Worm (Caenorhabditis elegans) whole organism, midembryonic: ENCODE results near the gene F46B3.8.

Experiments
- T22C8.4 ChIP-seq: fragments of 200-800 bp; sonication (Bioruptor generic); IDR thresholded peaks from 2 replicates; pipeline ENCODE4 v1.3.6; 2022; ENCODE audit warnings: missing genetic modification characterization, missing compliant biosample characterization
- cog-1 ChIP-seq: sonication (generic microtip); optimal IDR thresholded peaks from 2 replicates; lab custom pipeline; 2016; ENCODE audit warnings: missing genetic modification characterization, missing compliant biosample characterization
- flt-1 ChIP-seq: fragments of 200-800 bp; sonication (Bioruptor generic); IDR thresholded peaks from 2 replicates; pipeline ENCODE4 v1.3.6; 2022; ENCODE audit warnings: missing genetic modification characterization, missing compliant biosample characterization
- klf-2 ChIP-seq: fragments of 200-800 bp; sonication (Bioruptor generic); conservative IDR thresholded peaks from 2 replicates; pipeline ENCODE4 v1.3.6; 2022; ENCODE audit warnings: missing genetic modification reagents, missing genetic modification characterization, missing compliant biosample characterization
- med-1 ChIP-seq: sonication (generic microtip); optimal IDR thresholded peaks from 2 replicates; lab custom pipeline; 2017; ENCODE audit warnings: missing genetic modification characterization, mild to moderate bottlenecking, missing compliant biosample characterization, antibody characterized with exemption, missing genetic modification reagents; ENCODE audit not compliant: insufficient read depth
- ref-1 ChIP-seq: fragments of 200-800 bp; sonication (Bioruptor generic); conservative IDR thresholded peaks from 2 replicates; pipeline ENCODE4 v1.3.6; 2022; ENCODE audit warnings: missing genetic modification reagents, missing genetic modification characterization, missing compliant biosample characterization
- tab-1 ChIP-seq: fragments of 200-800 bp; sonication (Bioruptor generic); IDR thresholded peaks from 2 replicates; pipeline ENCODE4 v1.3.6; 2022; ENCODE audit warnings: missing genetic modification characterization, missing compliant biosample characterization
- ztf-23 ChIP-seq: fragments of 200-800 bp; sonication (Bioruptor generic); IDR thresholded peaks from 2 replicates; pipeline ENCODE4 v1.3.6; 2022; ENCODE audit warnings: missing genetic modification reagents, missing genetic modification characterization, missing compliant biosample characterization
- ztf-29 ChIP-seq: fragments of 200-800 bp; sonication (Bioruptor generic); IDR thresholded peaks from 2 replicates; pipeline ENCODE4 v1.3.6; 2022; ENCODE audit warnings: missing genetic modification reagents, missing genetic modification characterization, missing compliant biosample characterization

F46B3.8 gene

ce11 chrV:20651923-20652322 lies 29.0 kb upstream of the F46B3.8 start:
- TF ChIP-seq T22C8.4 (GFP tag; lab: Robert Waterston, UW) (no peak), cog-1 (no peak), ztf-23 (GFP tag; lab: Robert Waterston, UW) (no peak), klf-2 (no peak), med-1 (GFP tag; lab: Kevin White, UChicago) (no peak), tab-1 (GFP tag; lab: Robert Waterston, UW) (no peak), flt-1 (GFP tag; lab: Robert Waterston, UW) (no peak), ztf-29 (no peak), ref-1 (GFP tag; lab: Robert Waterston, UW) (no peak)

ce11 chrV:20648868-20649267 lies 25.9 kb upstream of the F46B3.8 start:
- TF ChIP-seq klf-2 (no peak), ref-1 (GFP tag; lab: Robert Waterston, UW) (no peak), ztf-29 (no peak), ztf-23 (GFP tag; lab: Robert Waterston, UW) (no peak), tab-1 (GFP tag; lab: Robert Waterston, UW) (no peak), flt-1 (GFP tag; lab: Robert Waterston, UW) (no peak), cog-1 (no peak), med-1 (GFP tag; lab: Kevin White, UChicago) (no peak), T22C8.4 (GFP tag; lab: Robert Waterston, UW) (no peak)

- TF ChIP-seq T22C8.4 (GFP tag; lab: Robert Waterston, UW) (no peak), med-1 (GFP tag; lab: Kevin White, UChicago) (no peak), ztf-23 (GFP tag; lab: Robert Waterston, UW) (no peak), klf-2 (no peak), ref-1 (GFP tag; lab: Robert Waterston, UW) (no peak), flt-1 (GFP tag; lab: Robert Waterston, UW) (no peak), cog-1 (no peak), tab-1 (GFP tag; lab: Robert Waterston, UW) (no peak), ztf-29 (no peak)
Measured at ce11 chrV:20645479-20645878, 22.5 kb upstream of the F46B3.8 start.

ce11 chrV:20641896-20642295 lies 18.9 kb upstream of the F46B3.8 start, which contains the start of gene srxa-15:
TSS of gene srxa-15 (plus strand) at chrV:20642196.
- TF ChIP-seq flt-1 (GFP tag; lab: Robert Waterston, UW) (no peak), ref-1 (GFP tag; lab: Robert Waterston, UW) (no peak), med-1 (GFP tag; lab: Kevin White, UChicago) (no peak), tab-1 (GFP tag; lab: Robert Waterston, UW) (no peak), ztf-29 (no peak), T22C8.4 (GFP tag; lab: Robert Waterston, UW) (no peak), klf-2 (no peak), cog-1 (no peak), ztf-23 (GFP tag; lab: Robert Waterston, UW) (no peak)

ce11 chrV:20639294-20639693 lies 16.3 kb upstream of the F46B3.8 start, which contains the start of gene srxa-14:
TSS of gene srxa-14 (plus strand) at chrV:20639594.
- TF ChIP-seq flt-1 (GFP tag; lab: Robert Waterston, UW), result no peak
- no peak for TF ChIP-seq tab-1 (GFP tag; lab: Robert Waterston, UW)
- no peak for TF ChIP-seq klf-2
- no peak for TF ChIP-seq med-1 (GFP tag; lab: Kevin White, UChicago)
- TF ChIP-seq ztf-29, result no peak
- no peak for TF ChIP-seq cog-1
- TF ChIP-seq ztf-23 (GFP tag; lab: Robert Waterston, UW), result no peak
- no peak for TF ChIP-seq T22C8.4 (GFP tag; lab: Robert Waterston, UW)
- no peak for TF ChIP-seq ref-1 (GFP tag; lab: Robert Waterston, UW)

- TF ChIP-seq tab-1 (GFP tag; lab: Robert Waterston, UW) (no peak), ref-1 (GFP tag; lab: Robert Waterston, UW) (no peak), T22C8.4 (GFP tag; lab: Robert Waterston, UW) (no peak), med-1 (GFP tag; lab: Kevin White, UChicago) (no peak), klf-2 (no peak), ztf-29 (no peak), flt-1 (GFP tag; lab: Robert Waterston, UW) (no peak), ztf-23 (GFP tag; lab: Robert Waterston, UW) (no peak), cog-1 (no peak)
Measured at ce11 chrV:20638344-20638743, 15.4 kb upstream of the F46B3.8 start, which contains the start of gene Y44A6B.3. TSS of gene Y44A6B.3 (minus strand) at chrV:20638444.

ce11 chrV:20636855-20637254 lies 13.9 kb upstream of the F46B3.8 start, which contains the start of gene ttr-13:
TSS of gene ttr-13 (minus strand) at chrV:20636955.
- no peak for TF ChIP-seq T22C8.4 (GFP tag; lab: Robert Waterston, UW)

- TF ChIP-seq cog-1, result no peak
- no peak for TF ChIP-seq flt-1 (GFP tag; lab: Robert Waterston, UW)
- TF ChIP-seq ztf-23 (GFP tag; lab: Robert Waterston, UW), result no peak
- TF ChIP-seq T22C8.4 (GFP tag; lab: Robert Waterston, UW), result no peak
Measured at ce11 chrV:20634330-20634729, 11.4 kb upstream of the F46B3.8 start, which contains the start of gene F46B3.16. TSS of gene F46B3.16 (plus strand) at chrV:20634630.

ce11 chrV:20633619-20634018 lies 10.7 kb upstream of the F46B3.8 start, which contains the start of gene F46B3.15:
TSS of gene F46B3.15 (minus strand) at chrV:20633719.
- TF ChIP-seq T22C8.4 (GFP tag; lab: Robert Waterston, UW) (no peak), ztf-23 (GFP tag; lab: Robert Waterston, UW) (no peak), med-1 (GFP tag; lab: Kevin White, UChicago) (no peak), ztf-29 (no peak), tab-1 (GFP tag; lab: Robert Waterston, UW) (no peak), flt-1 (GFP tag; lab: Robert Waterston, UW) (no peak), klf-2 (no peak), ref-1 (GFP tag; lab: Robert Waterston, UW) (no peak)

ce11 chrV:20631255-20631654 lies 8.3 kb upstream of the F46B3.8 start, which contains the start of gene F46B3.14:
TSS of gene F46B3.14 (minus strand) at chrV:20631355.
- no peak for TF ChIP-seq ztf-29
- no peak for TF ChIP-seq tab-1 (GFP tag; lab: Robert Waterston, UW)
- TF ChIP-seq flt-1 (GFP tag; lab: Robert Waterston, UW), result no peak
- TF ChIP-seq T22C8.4 (GFP tag; lab: Robert Waterston, UW), result no peak
- TF ChIP-seq ref-1 (GFP tag; lab: Robert Waterston, UW), result no peak
- no peak for TF ChIP-seq ztf-23 (GFP tag; lab: Robert Waterston, UW)
- TF ChIP-seq cog-1, result no peak
- no peak for TF ChIP-seq klf-2
- no peak for TF ChIP-seq med-1 (GFP tag; lab: Kevin White, UChicago)
